Worm (Caenorhabditis elegans): ENCODE measurements around the gene scl-17.

ce11 chrII:1403056-1403455, 42.0 kb upstream of the scl-17 start, which contains the start of the genes Y51H7C.41 and cogc-4:
- TF ChIP-seq ama-1 (optimal IDR thresholded peaks at IDR 0.05) (no peak), lsy-2 (tag; optimal IDR thresholded peaks at IDR 0.05) (no peak), F13H6.1 (tag; optimal IDR thresholded peaks at IDR 0.05) (no peak), ZK546.5 (tag; optimal IDR thresholded peaks at IDR 0.05) (no peak), nhr-11 (tag; optimal IDR thresholded peaks at IDR 0.05) (no peak), unc-62 (GFP tag; optimal IDR thresholded peaks at IDR 0.05) (no peak), elt-1 (tag; optimal IDR thresholded peaks at IDR 0.05) (no peak), ceh-16 (tag; optimal IDR thresholded peaks at IDR 0.05) (no peak), skn-1 (tag; optimal IDR thresholded peaks at IDR 0.05) (no peak), egl-27 (tag; optimal IDR thresholded peaks at IDR 0.05) (no peak), mab-5 (tag; optimal IDR thresholded peaks at IDR 0.05) (no peak)

Data from whole organism, L2 larva.